Worm (Caenorhabditis elegans) whole organism, dauer: ENCODE results near the gene sru-4.

Source experiments
- unc-62 ChIP-seq: sonication (generic microtip); optimal IDR thresholded peaks from 2 replicates; lab custom pipeline; 2017; ENCODE audit warnings: missing biosample characterization, missing genetic modification reagents, missing genetic modification characterization

Gene sru-4

DNA sequence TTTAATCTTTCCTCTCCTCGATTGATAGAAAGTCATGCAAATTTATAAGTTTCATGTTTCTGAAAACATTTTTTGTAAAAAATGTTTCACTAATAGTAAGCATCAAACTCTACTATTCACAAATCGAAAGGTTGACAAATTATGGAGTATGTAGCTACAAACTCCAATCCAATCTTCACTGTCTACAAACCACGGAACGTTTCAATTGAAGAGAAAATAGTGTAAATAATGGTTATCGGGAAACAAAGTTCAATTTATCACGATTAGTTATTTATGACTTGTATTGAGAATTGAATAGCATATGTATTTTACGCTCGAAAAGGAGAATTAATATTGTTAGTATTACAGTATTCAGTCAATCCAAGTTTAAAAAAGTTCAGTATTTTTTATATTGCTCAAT lies 1.4 kb downstream of the sru-4 start:
- no peak for TF ChIP-seq unc-62 (GFP tag; lab: Kevin White, UChicago)

DNA sequence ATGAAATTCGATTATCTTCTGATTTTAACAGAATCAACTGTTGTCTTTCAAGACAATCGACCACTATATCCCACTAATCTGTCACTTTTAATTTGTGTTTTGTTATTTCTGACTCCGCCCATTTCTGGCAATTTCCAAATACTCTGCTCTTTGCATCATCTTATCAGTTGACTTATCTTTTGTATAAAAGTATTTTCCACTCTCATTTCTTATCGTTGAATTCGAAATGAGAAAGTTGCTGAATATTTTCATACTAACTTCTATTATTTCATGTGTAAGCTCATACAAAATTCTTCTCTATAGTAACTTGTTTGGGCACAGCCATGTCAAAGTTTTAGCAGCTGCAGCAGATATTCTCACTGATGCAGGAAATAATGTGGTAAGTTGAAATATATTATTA lies 1.9 kb downstream of the sru-4 start, which contains the start of gene ugt-21:
TSS of gene ugt-21 (plus strand) at position 212 of the 400 bp plus-strand sequence.
- TF ChIP-seq unc-62 (GFP tag; lab: Kevin White, UChicago) = no peak

DNA sequence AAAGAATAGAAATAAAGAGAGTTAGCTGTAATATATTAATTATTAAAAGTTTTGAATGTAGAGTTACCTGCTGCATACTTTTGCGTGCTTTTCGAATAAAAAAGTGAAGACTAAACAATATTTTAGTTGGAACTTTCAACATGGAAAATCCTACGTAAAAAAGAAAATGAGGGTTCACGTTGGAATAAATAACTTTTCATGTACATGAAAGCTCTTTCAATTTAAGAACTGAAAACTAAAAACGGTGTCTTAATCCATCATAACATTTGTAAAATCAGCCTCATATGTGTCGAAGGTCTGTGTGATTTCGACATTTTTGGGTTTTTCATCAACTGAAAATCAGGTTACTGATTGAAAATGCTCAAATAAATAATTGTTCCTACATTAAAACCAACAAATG lies 8.1 kb downstream of the sru-4 start, which contains the start of gene ttr-9:
TSS of gene ttr-9 (minus strand) at position 101 of the 400 bp plus-strand sequence.
- no peak for TF ChIP-seq unc-62 (GFP tag; lab: Kevin White, UChicago)

DNA sequence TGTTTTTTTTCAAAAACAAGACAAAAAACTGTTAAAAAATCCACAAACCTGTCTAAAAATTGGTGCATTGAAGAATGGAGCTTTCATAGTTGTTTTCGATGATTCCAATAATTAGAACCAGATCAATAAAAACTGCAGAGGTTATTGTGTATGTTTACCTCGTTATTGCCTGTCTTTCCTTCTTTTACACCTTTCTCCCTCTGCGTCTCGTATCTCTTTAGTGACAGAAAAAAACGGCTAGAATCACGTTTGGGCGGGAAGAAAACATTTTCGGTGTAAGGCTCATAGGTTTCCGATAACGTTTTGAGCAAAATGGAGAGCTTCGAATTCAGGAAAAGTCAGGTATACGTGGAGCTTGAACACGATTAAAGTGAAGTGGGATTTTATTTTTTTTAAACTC lies 10.4 kb downstream of the sru-4 start, which contains the start of gene ethe-1:
TSS of gene ethe-1 (minus strand) at position 150 of the 400 bp plus-strand sequence.
- no peak for TF ChIP-seq unc-62 (GFP tag; lab: Kevin White, UChicago)

DNA sequence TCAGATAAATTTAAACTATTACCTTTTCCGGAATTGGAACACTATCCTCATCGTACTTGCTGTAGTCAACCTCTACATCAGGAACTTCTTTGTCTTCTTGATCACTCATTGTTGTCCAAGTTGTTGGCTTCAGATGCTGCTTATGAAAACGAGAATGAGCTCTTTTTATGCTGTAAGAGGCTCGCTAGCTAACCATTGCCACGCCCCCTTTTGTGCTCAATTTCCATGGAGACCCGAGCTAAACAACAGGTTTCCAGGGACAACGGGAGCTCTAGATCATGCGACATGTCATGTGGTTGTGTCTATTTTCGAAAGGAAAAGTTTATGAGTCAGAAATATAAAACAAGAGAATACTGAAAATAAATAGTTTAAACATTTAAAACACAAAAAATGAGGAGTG lies 12.3 kb downstream of the sru-4 start, which contains the start of gene C33A12.4:
TSS of gene C33A12.4 (minus strand) at position 131 of the 400 bp plus-strand sequence.
- TF ChIP-seq unc-62 (GFP tag; lab: Kevin White, UChicago) = no peak

DNA sequence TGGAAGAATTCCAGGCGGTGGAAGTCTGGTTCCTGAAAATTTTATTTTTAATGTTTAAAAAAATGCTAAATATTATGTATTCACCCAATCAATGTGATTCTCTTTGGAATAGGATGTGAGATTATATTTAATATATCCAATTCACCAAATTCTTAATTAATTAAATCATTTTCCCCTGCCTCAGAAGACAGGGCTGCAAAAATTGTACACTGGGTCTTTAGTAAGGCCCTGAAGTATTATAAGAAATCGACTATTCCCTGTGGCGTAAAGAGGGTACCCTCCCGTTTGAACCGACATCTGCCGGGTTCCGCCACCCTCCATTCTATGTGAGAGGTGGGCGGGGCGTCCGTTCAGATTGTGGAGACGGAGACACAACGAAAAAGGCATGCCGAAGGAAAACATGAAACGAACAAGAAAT lies 13.0 kb downstream of the sru-4 start:
- no peak for TF ChIP-seq unc-62 (GFP tag; lab: Kevin White, UChicago)

DNA sequence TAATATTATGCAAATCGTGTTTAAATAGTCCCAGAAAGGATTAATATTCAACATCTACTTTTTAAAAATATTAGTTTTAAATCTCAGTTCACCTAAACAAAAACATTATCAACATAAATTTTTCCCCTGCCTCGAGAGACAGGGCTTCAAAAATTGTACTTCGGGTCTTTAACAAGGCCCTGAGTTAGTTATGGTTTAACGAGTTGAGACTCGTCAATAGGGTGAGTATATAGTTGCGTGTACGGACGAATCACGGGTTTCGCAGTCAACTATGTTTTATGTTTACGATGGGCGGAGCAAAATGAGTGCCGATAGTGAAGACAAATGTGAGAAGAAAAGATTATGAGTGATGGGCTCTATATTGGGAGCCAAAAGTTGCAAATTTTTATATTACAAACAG lies 13.5 kb downstream of the sru-4 start:
- TF ChIP-seq unc-62 (GFP tag; lab: Kevin White, UChicago) = no peak

DNA sequence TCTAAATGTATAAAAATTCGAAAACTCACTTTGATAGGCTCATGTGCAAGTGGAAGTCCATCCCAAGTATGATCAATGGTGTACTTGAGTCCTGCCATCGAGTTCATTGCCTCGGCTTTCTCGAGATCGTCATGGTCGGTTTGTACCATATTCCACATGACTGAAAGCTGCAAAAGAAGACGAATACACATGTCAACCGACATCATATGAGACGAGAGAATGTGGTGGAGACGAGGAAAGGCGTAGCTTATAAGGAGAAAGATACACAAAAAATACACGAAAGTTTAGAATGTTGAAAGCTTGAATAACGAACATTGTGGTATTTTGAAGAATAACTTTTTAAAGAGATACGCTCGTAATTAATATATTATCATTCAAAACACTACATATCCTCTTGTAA lies 14.6 kb downstream of the sru-4 start, which contains the start of gene C33A12.3:
TSS of gene C33A12.3 (minus strand) at position 167 of the 400 bp plus-strand sequence.
- no peak for TF ChIP-seq unc-62 (GFP tag; lab: Kevin White, UChicago)

DNA sequence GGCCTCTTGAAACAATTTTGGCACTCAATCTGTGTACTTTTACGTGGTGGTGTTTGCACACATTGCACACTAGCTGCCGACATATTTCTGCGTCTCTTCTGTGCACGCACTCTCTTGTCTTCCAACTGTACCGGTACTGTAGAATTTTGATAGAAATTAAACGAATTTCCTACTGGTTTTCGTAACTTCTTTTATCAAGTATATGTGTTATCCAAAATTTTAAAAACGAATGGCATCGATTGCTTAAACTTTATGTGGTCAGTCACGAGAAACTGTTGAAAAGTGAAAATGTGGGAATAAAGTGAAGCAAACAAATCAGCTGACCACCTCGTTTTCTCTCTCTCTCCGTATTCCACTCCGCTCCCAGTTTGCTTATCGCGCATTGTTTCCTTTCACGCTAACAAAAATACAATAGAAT lies 15.2 kb downstream of the sru-4 start:
- TF ChIP-seq unc-62 (GFP tag; lab: Kevin White, UChicago) = no peak

DNA sequence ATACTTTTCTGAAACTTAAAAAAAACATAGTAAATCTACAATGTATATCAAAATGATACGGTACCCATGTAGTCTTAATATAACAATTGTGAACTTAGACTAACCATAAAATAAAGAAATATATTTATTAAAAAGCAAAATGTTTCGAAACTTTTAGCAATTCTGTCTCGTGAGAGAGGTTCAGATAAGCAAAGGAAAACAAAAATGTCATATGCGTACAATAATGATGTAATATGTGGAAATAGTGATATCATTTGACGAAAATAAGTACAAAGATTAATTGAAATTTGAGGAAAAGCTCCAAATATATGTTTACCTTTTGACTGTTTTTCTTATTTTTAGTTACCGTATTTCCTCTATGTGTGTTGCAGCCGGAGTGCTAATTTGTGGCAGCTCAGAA lies 15.9 kb downstream of the sru-4 start:
- TF ChIP-seq unc-62 (GFP tag; lab: Kevin White, UChicago) = no peak

DNA sequence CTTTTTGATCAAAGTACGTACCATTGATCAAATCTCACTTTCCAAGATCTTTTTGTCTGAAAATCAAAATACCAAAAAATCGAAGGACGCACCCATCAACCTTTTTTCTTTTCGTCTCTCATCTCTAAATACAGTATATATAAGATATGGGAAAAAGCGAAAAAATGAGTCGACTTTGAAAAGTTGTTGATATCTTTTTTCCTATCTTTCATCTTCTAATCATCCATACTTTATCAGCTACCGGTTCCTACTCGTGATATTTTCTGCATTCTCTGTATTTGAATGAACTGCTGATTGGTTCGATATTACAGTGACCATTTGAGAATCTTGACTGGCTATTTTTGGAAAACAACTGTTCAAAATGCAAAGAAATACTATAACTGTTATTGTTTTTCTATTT lies 18.6 kb downstream of the sru-4 start, which contains the start of gene C33A12.19:
TSS of gene C33A12.19 (plus strand) at position 169 of the 400 bp plus-strand sequence.
- TF ChIP-seq unc-62 (GFP tag; lab: Kevin White, UChicago) = no peak

DNA sequence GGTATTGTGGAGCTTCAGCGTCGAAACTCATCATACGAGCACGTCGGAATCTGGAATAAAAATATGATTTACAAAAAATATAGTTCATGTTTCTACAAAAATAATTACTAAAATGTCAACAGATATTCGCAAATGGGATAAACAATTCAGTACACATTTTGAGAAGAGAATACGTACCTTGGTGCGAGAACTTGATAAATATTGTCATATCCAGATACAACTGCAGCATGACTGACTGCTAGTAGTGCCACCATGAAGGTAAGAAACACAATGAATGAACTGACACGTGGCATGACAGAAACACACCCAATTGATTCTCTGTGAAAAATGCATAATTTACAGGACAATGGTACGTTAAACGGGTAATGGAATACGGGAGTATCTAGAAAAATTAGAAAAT lies 20.4 kb downstream of the sru-4 start, which contains the start of gene nlp-35:
TSS of gene nlp-35 (minus strand) at position 319 of the 400 bp plus-strand sequence.
- TF ChIP-seq unc-62 (GFP tag; lab: Kevin White, UChicago) = no peak

DNA sequence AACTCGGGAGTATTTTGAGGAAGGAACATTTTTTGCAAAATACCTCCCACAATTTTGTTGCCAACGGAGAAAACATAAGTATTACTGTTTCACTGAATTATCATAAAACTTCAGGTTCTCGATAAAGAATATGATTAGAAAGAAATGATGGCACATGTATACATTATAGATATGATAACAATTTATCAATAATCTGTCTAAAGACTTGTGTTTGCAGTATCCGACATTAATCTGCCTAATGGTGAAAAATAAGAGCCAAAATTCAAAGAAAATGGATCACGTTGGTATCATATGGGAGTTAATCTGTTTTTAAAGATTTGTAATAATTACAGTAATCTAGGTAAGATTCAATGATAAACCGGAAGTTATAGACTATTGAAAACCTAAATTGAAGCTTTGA lies 22.4 kb downstream of the sru-4 start:
- no peak for TF ChIP-seq unc-62 (GFP tag; lab: Kevin White, UChicago)

DNA sequence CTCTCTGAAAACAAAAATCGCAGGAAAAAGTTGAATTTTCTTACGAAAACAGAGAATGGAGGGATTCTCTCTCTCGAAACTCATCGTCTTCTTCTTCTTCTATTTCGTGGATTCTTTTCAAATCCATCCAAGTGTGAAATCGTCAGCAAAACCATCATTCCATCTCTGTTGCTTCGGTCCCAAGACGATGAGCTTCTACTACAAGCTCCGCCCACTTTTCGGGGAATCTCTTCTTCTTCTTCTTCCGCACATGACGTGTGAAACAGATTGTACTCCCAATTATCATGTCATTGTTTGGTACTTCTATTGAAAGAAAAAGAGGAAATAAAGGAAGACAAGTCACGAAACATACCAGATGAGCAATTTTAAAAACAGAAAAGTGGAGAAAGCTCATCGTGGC lies 25.0 kb downstream of the sru-4 start:
- no peak for TF ChIP-seq unc-62 (GFP tag; lab: Kevin White, UChicago)

DNA sequence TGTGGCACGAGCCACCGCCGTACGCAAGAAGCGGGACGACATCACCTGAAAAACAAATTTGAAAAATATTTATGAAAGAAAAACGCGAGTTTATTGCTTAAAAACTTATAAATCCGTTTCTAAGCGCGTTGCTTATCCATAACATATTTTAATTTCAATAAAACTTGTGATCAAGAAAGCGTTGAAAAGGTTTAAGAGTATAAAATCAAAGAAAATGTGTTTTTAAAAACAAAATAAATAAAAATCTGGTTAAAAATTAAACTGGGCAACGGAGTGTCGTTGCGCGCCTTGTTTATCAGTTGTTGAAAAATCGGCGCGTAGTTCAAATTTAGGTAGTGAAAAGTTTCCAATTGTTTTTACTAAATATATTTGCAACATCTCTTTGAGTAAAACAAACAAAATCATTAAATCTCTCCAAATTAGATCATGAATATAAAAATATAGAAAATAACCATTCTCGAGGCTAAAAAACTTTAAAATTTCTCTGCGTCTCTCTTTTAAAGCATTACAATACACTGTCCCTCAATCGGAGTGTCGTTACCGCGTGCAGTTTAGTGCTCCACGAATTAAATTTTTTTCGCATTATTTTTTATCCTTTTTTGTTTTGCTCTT lies 26.8 kb downstream of the sru-4 start, which contains the start of gene ndua-5:
TSS of gene ndua-5 (minus strand) at position 51 of the 612 bp plus-strand sequence.
- TF ChIP-seq unc-62 (GFP tag; lab: Kevin White, UChicago) = no peak

DNA sequence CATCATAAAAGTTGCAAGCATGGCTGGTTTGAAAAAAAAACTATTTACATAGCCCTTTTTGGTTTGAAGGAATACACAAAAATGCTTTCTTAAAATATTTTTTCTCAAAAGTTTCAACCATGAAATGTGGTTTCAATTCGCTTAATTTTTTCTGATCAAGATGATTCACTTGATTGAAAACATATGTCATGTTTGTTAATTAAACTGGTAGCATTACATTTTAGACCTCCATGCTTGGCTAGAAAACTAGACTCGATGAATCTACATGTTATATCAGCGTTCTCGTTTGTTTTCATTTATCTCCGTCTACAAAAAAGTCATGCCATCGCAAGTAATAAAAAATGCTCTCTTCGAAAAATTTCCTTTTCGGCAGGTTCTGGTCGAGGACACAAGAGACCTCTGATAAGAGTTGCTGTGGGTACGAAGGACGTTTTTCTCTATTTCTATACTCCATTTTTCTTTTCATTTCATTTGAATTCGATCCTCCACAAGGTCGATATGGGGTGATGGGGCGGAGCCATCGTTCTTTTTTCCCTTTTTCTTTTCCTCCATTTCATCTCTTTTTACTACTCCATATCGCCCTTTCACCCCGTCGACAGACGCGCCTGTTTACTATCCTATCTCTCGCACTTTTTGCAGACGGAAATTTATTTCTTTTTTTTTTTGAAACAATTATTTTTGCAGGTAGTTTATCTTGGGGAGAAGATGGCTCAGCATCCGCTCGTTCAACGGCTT lies 27.7 kb downstream of the sru-4 start, which contains the start of gene elo-1:
TSS of gene elo-1 (plus strand) at position 685 of the 735 bp plus-strand sequence.
- no peak for TF ChIP-seq unc-62 (GFP tag; lab: Kevin White, UChicago)
